Worm (Caenorhabditis elegans): ENCODE results near the gene best-12.

Gene best-12

ce11 chrV:16049177-16049576 is at the start of gene best-12:
Gene best-12, plus strand, starts transcription at chrV:16049477.
- TF ChIP-seq W03F9.2 (tag; optimal IDR thresholded peaks at IDR 0.05) (no peak), dao-5 (tag; optimal IDR thresholded peaks at IDR 0.05) (no peak), him-1 (tag; optimal IDR thresholded peaks at IDR 0.05) (no peak)

ce11 chrV:16000433-16000832 is 48.8 kb upstream of the best-12 start, which contains the start of gene nhr-50:
Gene nhr-50, minus strand, starts transcription at chrV:16000631.
- TF ChIP-seq dao-5 (tag; optimal IDR thresholded peaks at IDR 0.05), result no peak
- TF ChIP-seq W03F9.2 (tag; optimal IDR thresholded peaks at IDR 0.05), result no peak
- TF ChIP-seq him-1 (tag; optimal IDR thresholded peaks at IDR 0.05), result no peak

ce11 chrV:16002288-16002687 is 47.0 kb upstream of the best-12 start, which contains the start of gene nhr-63:
Gene nhr-63, plus strand, starts transcription at chrV:16002588.
- TF ChIP-seq dao-5 (tag; optimal IDR thresholded peaks at IDR 0.05) (no peak), W03F9.2 (tag; optimal IDR thresholded peaks at IDR 0.05) (no peak), him-1 (tag; optimal IDR thresholded peaks at IDR 0.05) (no peak)

- TF ChIP-seq dao-5 (tag; optimal IDR thresholded peaks at IDR 0.05) (no peak), W03F9.2 (tag; optimal IDR thresholded peaks at IDR 0.05) (no peak), him-1 (tag; optimal IDR thresholded peaks at IDR 0.05) (no peak)
These were observed 41.8 kb upstream of the best-12 start, which contains the start of gene str-231 for ce11 chrV:16007505-16007904. Gene str-231, minus strand, starts transcription at chrV:16007605.

- no peak for TF ChIP-seq W03F9.2 (tag; optimal IDR thresholded peaks at IDR 0.05)
- no peak for TF ChIP-seq him-1 (tag; optimal IDR thresholded peaks at IDR 0.05)
- no peak for TF ChIP-seq dao-5 (tag; optimal IDR thresholded peaks at IDR 0.05)
These were observed 39.7 kb upstream of the best-12 start, which contains the start of gene str-233 for ce11 chrV:16009564-16009963. Gene str-233, minus strand, starts transcription at chrV:16009664.

DNA sequence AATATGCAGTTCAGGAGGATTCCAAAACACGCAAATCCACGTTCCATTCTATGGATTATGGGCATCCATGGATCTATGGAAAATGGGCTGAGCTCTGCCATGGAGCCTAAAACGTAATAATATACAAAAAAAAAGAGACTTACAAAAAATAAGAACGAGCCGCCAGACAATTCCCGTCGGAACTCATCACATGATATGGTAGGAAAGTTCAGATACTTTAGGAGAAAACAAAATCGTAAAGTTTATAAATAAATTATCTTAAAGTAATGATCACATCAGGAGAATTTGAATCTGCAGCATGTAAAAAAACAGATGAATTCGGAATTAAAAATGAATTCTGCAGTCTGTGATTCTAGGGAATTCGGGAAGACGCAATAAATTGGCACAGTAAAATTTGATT is 33.6 kb upstream of the best-12 start, which contains the start of gene str-232:
TSS of gene str-232 (minus strand) at position 101 of the 400 bp plus-strand sequence.
- TF ChIP-seq W03F9.2 (tag; optimal IDR thresholded peaks at IDR 0.05) (no peak), dao-5 (tag; optimal IDR thresholded peaks at IDR 0.05) (no peak), him-1 (tag; optimal IDR thresholded peaks at IDR 0.05) (no peak)

ce11 chrV:16016977-16017376 is 32.3 kb upstream of the best-12 start:
- TF ChIP-seq W03F9.2 (tag; optimal IDR thresholded peaks at IDR 0.05), result no peak
- no peak for TF ChIP-seq him-1 (tag; optimal IDR thresholded peaks at IDR 0.05)
- TF ChIP-seq dao-5 (tag; optimal IDR thresholded peaks at IDR 0.05), result no peak

- TF ChIP-seq dao-5 (tag; optimal IDR thresholded peaks at IDR 0.05), result no peak
- TF ChIP-seq him-1 (tag; optimal IDR thresholded peaks at IDR 0.05), result no peak
- TF ChIP-seq W03F9.2 (tag; optimal IDR thresholded peaks at IDR 0.05), result no peak
These were observed 31.6 kb upstream of the best-12 start, which contains the start of gene srx-43 for ce11 chrV:16017671-16018070. Gene srx-43, plus strand, starts transcription at chrV:16017971.

DNA sequence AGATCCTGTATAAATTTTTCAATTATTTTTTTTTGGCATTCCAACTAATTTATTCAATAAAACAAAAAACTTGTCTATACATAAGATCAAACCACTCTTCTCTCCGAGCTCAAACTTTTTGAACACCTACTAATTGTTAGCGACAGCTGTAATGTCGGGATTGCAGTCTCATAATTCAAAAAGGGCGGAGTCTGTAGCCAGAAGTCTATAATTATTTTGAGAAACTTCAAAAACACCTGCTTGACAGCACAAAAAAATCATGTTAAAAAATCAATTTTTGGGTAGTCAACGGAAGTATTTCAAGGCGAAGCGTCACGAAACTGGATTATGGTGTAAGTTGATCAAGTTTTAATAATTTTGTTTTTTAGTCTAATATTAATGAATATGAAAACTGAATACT is 29.2 kb upstream of the best-12 start, which contains the start of gene srx-44:
TSS of gene srx-44 (plus strand) at position 301 of the 400 bp plus-strand sequence.
- TF ChIP-seq him-1 (tag; optimal IDR thresholded peaks at IDR 0.05) (no peak), W03F9.2 (tag; optimal IDR thresholded peaks at IDR 0.05) (no peak), dao-5 (tag; optimal IDR thresholded peaks at IDR 0.05) (no peak)

DNA sequence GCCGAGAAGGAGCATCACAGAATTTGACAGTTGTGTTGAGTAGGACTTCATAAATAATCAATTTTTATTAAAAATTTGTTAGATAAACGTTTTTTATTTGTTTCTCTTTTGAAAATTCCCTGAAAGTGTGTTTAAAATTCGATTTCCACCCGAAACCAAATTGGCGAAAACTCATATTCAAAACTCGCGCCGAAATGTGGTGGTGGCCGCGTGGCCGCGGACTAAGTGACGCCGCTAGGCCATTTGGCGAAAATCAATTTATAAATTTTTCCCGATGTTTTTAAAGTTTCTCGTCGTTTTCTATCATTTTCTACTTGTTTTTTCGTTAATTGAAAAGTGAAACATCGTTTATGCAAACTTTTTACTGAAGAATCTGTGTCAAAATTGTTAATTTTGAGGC is 26.7 kb upstream of the best-12 start:
- no peak for TF ChIP-seq dao-5 (tag; optimal IDR thresholded peaks at IDR 0.05)
- TF ChIP-seq W03F9.2 (tag; optimal IDR thresholded peaks at IDR 0.05), result no peak
- TF ChIP-seq him-1 (tag; optimal IDR thresholded peaks at IDR 0.05), result no peak

DNA sequence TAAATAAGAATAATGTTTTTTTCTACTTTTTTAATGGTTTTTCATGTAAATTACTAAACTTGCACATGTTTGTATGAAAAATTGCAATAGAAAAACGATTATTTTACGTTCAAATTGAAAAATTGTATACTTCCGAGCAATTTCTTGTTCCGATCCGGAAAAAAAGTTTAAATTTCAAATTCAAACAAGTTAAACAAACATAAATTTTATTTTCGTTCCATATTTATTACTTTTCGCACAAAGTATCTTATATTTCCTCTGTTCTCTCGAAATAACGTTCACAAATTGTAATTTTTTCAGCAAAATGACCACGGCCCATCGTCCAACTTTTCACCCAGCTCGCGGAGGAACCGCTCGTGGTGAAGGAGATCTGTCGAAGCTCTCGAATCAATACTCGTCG is 26.2 kb upstream of the best-12 start, which contains the start of gene cwc-15:
TSS of gene cwc-15 (plus strand) at position 301 of the 400 bp plus-strand sequence.
- no peak for TF ChIP-seq him-1 (tag; optimal IDR thresholded peaks at IDR 0.05)
- TF ChIP-seq W03F9.2 (tag; optimal IDR thresholded peaks at IDR 0.05), result no peak
- TF ChIP-seq dao-5 (tag; optimal IDR thresholded peaks at IDR 0.05), result no peak

ce11 chrV:16023559-16023958 is 25.7 kb upstream of the best-12 start:
- TF ChIP-seq him-1 (tag; optimal IDR thresholded peaks at IDR 0.05) (no peak), W03F9.2 (tag; optimal IDR thresholded peaks at IDR 0.05) (no peak), dao-5 (tag; optimal IDR thresholded peaks at IDR 0.05) (no peak)

DNA sequence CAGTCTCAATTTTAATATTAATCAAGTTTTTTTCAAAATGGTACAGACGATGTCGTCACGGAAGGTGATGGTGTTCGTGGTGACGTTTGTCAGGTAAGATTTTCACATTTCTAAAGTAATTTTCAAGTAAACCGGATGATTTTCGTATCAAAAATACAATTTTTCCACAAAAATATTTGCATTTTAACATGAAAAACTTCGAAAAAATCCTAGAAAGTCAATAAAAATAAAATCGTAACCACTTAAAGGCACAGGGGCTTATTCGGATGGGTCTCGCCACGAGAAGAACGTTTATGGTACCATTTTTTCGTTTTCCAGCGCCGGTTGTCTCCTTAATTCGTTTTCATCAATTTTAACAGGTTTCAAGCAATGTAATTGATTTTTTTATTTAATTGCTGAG is 25.0 kb upstream of the best-12 start, which contains the start of gene T10C6.6:
TSS of gene T10C6.6 (plus strand) at position 27 of the 400 bp plus-strand sequence.
- no peak for TF ChIP-seq W03F9.2 (tag; optimal IDR thresholded peaks at IDR 0.05)
- TF ChIP-seq him-1 (tag; optimal IDR thresholded peaks at IDR 0.05), result no peak
- no peak for TF ChIP-seq dao-5 (tag; optimal IDR thresholded peaks at IDR 0.05)

DNA sequence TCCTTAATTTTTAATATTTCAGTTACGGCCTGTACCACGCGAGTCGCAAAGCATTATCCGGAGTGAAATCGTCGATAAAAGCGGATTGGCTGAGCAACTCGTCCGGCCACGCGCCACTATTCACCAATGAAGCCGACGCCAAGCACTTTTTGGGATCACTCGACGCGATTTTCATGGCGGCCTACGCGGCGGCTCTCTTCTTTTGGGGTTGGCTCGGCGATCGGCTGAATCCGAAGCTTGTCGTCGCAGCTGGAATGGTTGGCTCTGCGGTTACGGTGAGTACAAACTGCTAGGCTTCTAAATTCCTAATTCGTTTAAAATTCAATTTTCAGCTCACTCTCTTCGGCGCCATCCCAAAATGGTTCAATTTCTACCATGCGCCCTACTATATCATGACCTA is 24.4 kb upstream of the best-12 start:
- TF ChIP-seq W03F9.2 (tag; optimal IDR thresholded peaks at IDR 0.05) (no peak), him-1 (tag; optimal IDR thresholded peaks at IDR 0.05) (no peak), dao-5 (tag; optimal IDR thresholded peaks at IDR 0.05) (no peak)

- TF ChIP-seq him-1 (tag; optimal IDR thresholded peaks at IDR 0.05) (no peak), dao-5 (tag; optimal IDR thresholded peaks at IDR 0.05) (no peak), W03F9.2 (tag; optimal IDR thresholded peaks at IDR 0.05) (no peak)
These were observed 20.0 kb upstream of the best-12 start for ce11 chrV:16029237-16029636.
